Fruit fly (Drosophila melanogaster) whole organism, wandering third instar larva: ENCODE data around the gene Polr3C.

Experiments
- Abd-B ChIP-seq: fragments of >200 bp; optimal IDR thresholded peaks from 2 replicates; lab custom pipeline; 2017; ENCODE audit warnings: missing biosample characterization, missing genetic modification characterization
- CG32264 ChIP-seq: fragments of 200-800 bp; sonication (Bioruptor generic); optimal IDR thresholded peaks from 2 replicates; lab custom pipeline; 2016; ENCODE audit warnings: missing biosample characterization, missing genetic modification characterization
- CG9705 ChIP-seq: fragments of 200-800 bp; sonication (Bioruptor generic); optimal IDR thresholded peaks from 2 replicates; lab custom pipeline; 2018; ENCODE audit warnings: missing biosample characterization, mild to moderate bottlenecking, missing genetic modification characterization
- CrebA ChIP-seq: fragments of 200-800 bp; sonication (Bioruptor generic); optimal IDR thresholded peaks from 2 replicates; lab custom pipeline; 2016; ENCODE audit warnings: missing biosample characterization, mild to moderate bottlenecking, missing genetic modification characterization, borderline replicate concordance
- Dfd ChIP-seq: fragments of >200 bp; optimal IDR thresholded peaks from 2 replicates; lab custom pipeline; 2017; ENCODE audit warnings: missing biosample characterization, missing genetic modification characterization
- Dif ChIP-seq: fragments of 200-275, 200-300 bp; sonication (Bioruptor generic); optimal IDR thresholded peaks from 2 replicates; lab custom pipeline; 2018; ENCODE audit warnings: missing biosample characterization, missing genetic modification characterization; ENCODE audit not compliant: partially characterized antibody
- GATAd ChIP-seq: sonication (Bioruptor generic); optimal IDR thresholded peaks from 2 replicates; lab custom pipeline; 2016; ENCODE audit warnings: missing biosample characterization, missing genetic modification characterization
- HLH106 ChIP-seq: fragments of 200-800 bp; optimal IDR thresholded peaks from 3 replicates; lab custom pipeline; 2019; ENCODE audit warnings: missing biosample characterization, mild to moderate bottlenecking, missing genetic modification characterization, moderate library complexity
- Hnf4 ChIP-seq: fragments of 200-800 bp; sonication (Bioruptor generic); optimal IDR thresholded peaks from 2 replicates; lab custom pipeline; 2016; ENCODE audit warnings: missing biosample characterization, mild to moderate bottlenecking, missing genetic modification characterization
- Hr78 ChIP-seq: fragments of >200 bp; optimal IDR thresholded peaks from 2 replicates; lab custom pipeline; 2017; ENCODE audit warnings: missing biosample characterization, missing genetic modification characterization
- Hr83 ChIP-seq: fragments of 200-300 bp; sonication (Bioruptor generic); optimal IDR thresholded peaks from 2 replicates; lab custom pipeline; 2016; ENCODE audit warnings: missing biosample characterization, mild to moderate bottlenecking, missing genetic modification characterization, moderate library complexity; ENCODE audit not compliant: poor library complexity, severe bottlenecking
- Jra ChIP-seq: sonication (Bioruptor generic); optimal IDR thresholded peaks from 2 replicates; lab custom pipeline; 2016; ENCODE audit warnings: missing biosample characterization, missing genetic modification characterization
- Mio ChIP-seq: sonication (Bioruptor generic); optimal IDR thresholded peaks from 2 replicates; lab custom pipeline; 2016; ENCODE audit warnings: missing biosample characterization, missing genetic modification characterization
- Myc ChIP-seq: fragments of >200 bp; optimal IDR thresholded peaks from 2 replicates; lab custom pipeline; 2017
- N ChIP-seq: fragments of >200 bp; optimal IDR thresholded peaks from 2 replicates; lab custom pipeline; 2018; ENCODE audit warnings: missing biosample characterization, missing external identifiers, missing genetic modification characterization
- OdsH ChIP-seq: fragments of 200-800 bp; sonication (Bioruptor generic); optimal IDR thresholded peaks from 2 replicates; lab custom pipeline; 2016; ENCODE audit warnings: missing biosample characterization, mild to moderate bottlenecking, missing genetic modification characterization
- Rel ChIP-seq, 2 experiments: fragments of 200-800 bp; sonication (Bioruptor generic) in 1 of 2; optimal IDR thresholded peaks; 2 replicates in 1 of 2; 3 replicates in 1 of 2; lab custom pipeline; 2016 to 2019; ENCODE audit warnings: mild to moderate bottlenecking in 2 of 2, missing biosample characterization in 2 of 2, missing genetic modification characterization in 2 of 2, moderate library complexity in 1 of 2
- Sp1 ChIP-seq: fragments of 200-800 bp; sonication (Bioruptor generic); optimal IDR thresholded peaks from 3 replicates; lab custom pipeline; 2019; ENCODE audit warnings: missing biosample characterization, mild to moderate bottlenecking, missing genetic modification characterization, moderate library complexity
- Vsx2 ChIP-seq: fragments of 200-300, 225-300 bp; sonication (Bioruptor generic); optimal IDR thresholded peaks from 2 replicates; lab custom pipeline; 2018; ENCODE audit warnings: missing biosample characterization, missing genetic modification characterization; ENCODE audit not compliant: partially characterized antibody
- br ChIP-seq: fragments of 200-800 bp; sonication (Bioruptor generic); optimal IDR thresholded peaks from 2 replicates; lab custom pipeline; 2016; ENCODE audit warnings: missing biosample characterization, missing genetic modification characterization
- brk ChIP-seq: fragments of 200-800 bp; sonication (Bioruptor generic); optimal IDR thresholded peaks from 2 replicates; lab custom pipeline; 2016; ENCODE audit warnings: missing biosample characterization, mild to moderate bottlenecking, missing genetic modification characterization
- dl ChIP-seq, 2 experiments: fragments of 175-275, 200-275 bp in 1 of 2; fragments of 200-275 bp in 1 of 2; sonication (Bioruptor generic); optimal IDR thresholded peaks; lab custom pipeline; 2018; ENCODE audit warnings: mild to moderate bottlenecking in 2 of 2, missing biosample characterization in 2 of 2, missing genetic modification characterization in 2 of 2, moderate library complexity in 2 of 2; ENCODE audit not compliant: partially characterized antibody in 2 of 2, insufficient read depth in 1 of 2
- dmrt93B ChIP-seq: fragments of 200-800 bp; sonication (Bioruptor generic); optimal IDR thresholded peaks from 2 replicates; lab custom pipeline; 2018; ENCODE audit warnings: missing biosample characterization, mild to moderate bottlenecking, missing genetic modification characterization
- dsf ChIP-seq: sonication (Bioruptor generic); optimal IDR thresholded peaks from 2 replicates; lab custom pipeline; 2016; ENCODE audit warnings: missing biosample characterization, missing genetic modification characterization, borderline replicate concordance
- ey ChIP-seq: fragments of 200-800 bp; sonication (Bioruptor generic); optimal IDR thresholded peaks from 2 replicates; lab custom pipeline; 2016; ENCODE audit warnings: missing biosample characterization, missing genetic modification characterization
- foxo ChIP-seq, 2 experiments: fragments of 200-800 bp; sonication (Bioruptor generic); optimal IDR thresholded peaks; 2 replicates in 1 of 2; 3 replicates in 1 of 2; lab custom pipeline; 2016 to 2017; ENCODE audit warnings: missing biosample characterization in 2 of 2, missing genetic modification characterization in 2 of 2
- fru ChIP-seq: fragments of 200-800 bp; sonication (Bioruptor generic); optimal IDR thresholded peaks from 3 replicates; lab custom pipeline; 2016; ENCODE audit warnings: missing biosample characterization, mild to moderate bottlenecking, missing genetic modification characterization
- h ChIP-seq: fragments of 200-800 bp; sonication (Bioruptor generic); optimal IDR thresholded peaks from 3 replicates; lab custom pipeline; 2016; ENCODE audit warnings: missing biosample characterization, mild to moderate bottlenecking, missing genetic modification characterization
- jim ChIP-seq: fragments of 175-275, 200-325 bp; sonication (Bioruptor generic); optimal IDR thresholded peaks from 2 replicates; lab custom pipeline; 2016; ENCODE audit warnings: missing biosample characterization, mild to moderate bottlenecking, missing genetic modification characterization
- lola ChIP-seq: fragments of >200 bp; optimal IDR thresholded peaks from 2 replicates; lab custom pipeline; 2017; ENCODE audit warnings: missing biosample characterization, missing genetic modification characterization
- pan ChIP-seq: fragments of >200 bp; optimal IDR thresholded peaks from 2 replicates; lab custom pipeline; 2017
- psq ChIP-seq: fragments of 200-800 bp; sonication (Bioruptor generic); optimal IDR thresholded peaks from 3 replicates; lab custom pipeline; 2017; ENCODE audit warnings: missing biosample characterization, mild to moderate bottlenecking, missing genetic modification characterization, moderate library complexity
- rgr ChIP-seq: fragments of 200-800 bp; sonication (Bioruptor generic); optimal IDR thresholded peaks from 3 replicates; lab custom pipeline; 2016; ENCODE audit warnings: missing biosample characterization, mild to moderate bottlenecking, missing genetic modification characterization
- sage ChIP-seq: fragments of 200-800 bp; sonication (Bioruptor generic); optimal IDR thresholded peaks from 2 replicates; lab custom pipeline; 2016; ENCODE audit warnings: missing biosample characterization, mild to moderate bottlenecking, missing genetic modification characterization
- sv ChIP-seq: fragments of 200-800 bp; sonication (Bioruptor generic); optimal IDR thresholded peaks from 3 replicates; lab custom pipeline; 2016; ENCODE audit warnings: missing biosample characterization, missing genetic modification characterization
- tai ChIP-seq: sonication (Bioruptor generic); optimal IDR thresholded peaks from 2 replicates; lab custom pipeline; 2016; ENCODE audit warnings: missing biosample characterization, missing genetic modification characterization
- usp ChIP-seq: fragments of >200 bp; optimal IDR thresholded peaks from 2 replicates; lab custom pipeline; 2017; ENCODE audit warnings: missing biosample characterization, missing genetic modification characterization
- woc ChIP-seq: sonication (Bioruptor generic); optimal IDR thresholded peaks from 2 replicates; lab custom pipeline; 2016; ENCODE audit warnings: missing biosample characterization, mild to moderate bottlenecking, missing genetic modification characterization

The Polr3C gene

DNA sequence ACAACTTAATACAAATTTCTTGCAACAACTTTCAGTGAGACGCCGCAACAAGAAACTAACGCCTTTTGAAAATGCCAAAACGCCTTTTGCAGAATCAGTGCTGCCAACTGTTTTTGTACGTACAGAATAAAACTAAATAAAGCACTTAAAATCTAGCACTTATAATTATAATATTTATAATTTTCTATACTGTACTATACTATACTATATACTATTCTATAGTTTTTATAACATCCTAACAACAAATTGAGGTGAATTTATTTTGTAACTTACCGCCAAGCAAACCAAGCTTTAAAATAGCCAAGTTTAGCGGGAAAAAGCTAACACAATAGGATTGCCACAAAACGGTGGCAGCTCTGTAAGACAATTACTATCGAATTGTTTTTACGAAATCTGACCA, 26.4 kb upstream of the Polr3C start, which contains the start of the genes Aos1 and Srlp:
Gene Aos1 (minus strand): TSS at position 59 of the 400 bp plus-strand sequence.
Gene Srlp (plus strand): TSS at position 335 of the 400 bp plus-strand sequence.
- TF ChIP-seq psq (GFP tag; lab: Kevin White, UChicago) (peak; percentile 46), Mio (GFP tag; lab: Kevin White, UChicago) (no peak), Rel (GFP tag; optimal IDR thresholded peaks at IDR 0.05; lab: Kevin White, UChicago) (no peak), Rel (tag; optimal IDR thresholded peaks at IDR 0.05; lab: Kevin White, UChicago) (peak; percentile 70), tai (GFP tag; lab: Kevin White, UChicago) (no peak), N (GFP tag; lab: Kevin White, UChicago) (no peak), pan (lab: Kevin White, UChicago) (no peak), rgr (GFP tag; lab: Kevin White, UChicago) (peak; percentile 18), h (GFP tag; lab: Kevin White, UChicago) (no peak), lola (no peak), Vsx2 (no peak), sage (GFP tag; lab: Kevin White, UChicago) (no peak), GATAd (GFP tag; lab: Kevin White, UChicago) (no peak), brk (no peak), jim (GFP tag; lab: Kevin White, UChicago) (no peak), HLH106 (peak; percentile 74), Sp1 (GFP tag; lab: Kevin White, UChicago) (peak; percentile 68), usp (GFP tag; lab: Kevin White, UChicago) (no peak), foxo (GFP tag; optimal IDR thresholded peaks at IDR 0.05; lab: Kevin White, UChicago) (peak in 1 of 2 experiments; percentile 60), br (no peak), Hnf4 (no peak), CrebA (GFP tag; lab: Kevin White, UChicago) (no peak), Myc (lab: Kevin White, UChicago) (peak; percentile 95), Dfd (GFP tag; lab: Kevin White, UChicago) (no peak), Dif (GFP tag; lab: Kevin White, UChicago) (no peak), Jra (GFP tag; lab: Kevin White, UChicago) (no peak), dmrt93B (GFP tag; lab: Kevin White, UChicago) (no peak), Hr78 (GFP tag; lab: Kevin White, UChicago) (no peak), dl (GFP tag; optimal IDR thresholded peaks at IDR 0.05; lab: Kevin White, UChicago; ENCODE audit: insufficient read depth in 1 of 2, partially characterized antibody in 2 of 2) (no peak), sv (no peak), Hr83 (no peak), woc (GFP tag; lab: Kevin White, UChicago) (no peak), dsf (GFP tag; lab: Kevin White, UChicago) (no peak), OdsH (GFP tag; lab: Kevin White, UChicago) (peak; percentile 32), CG9705 (GFP tag; lab: Kevin White, UChicago) (peak; percentile 56), Abd-B (GFP tag; lab: Kevin White, UChicago) (no peak), fru (no peak), ey (GFP tag; lab: Kevin White, UChicago) (no peak), CG32264 (GFP tag; lab: Kevin White, UChicago) (no peak)

DNA sequence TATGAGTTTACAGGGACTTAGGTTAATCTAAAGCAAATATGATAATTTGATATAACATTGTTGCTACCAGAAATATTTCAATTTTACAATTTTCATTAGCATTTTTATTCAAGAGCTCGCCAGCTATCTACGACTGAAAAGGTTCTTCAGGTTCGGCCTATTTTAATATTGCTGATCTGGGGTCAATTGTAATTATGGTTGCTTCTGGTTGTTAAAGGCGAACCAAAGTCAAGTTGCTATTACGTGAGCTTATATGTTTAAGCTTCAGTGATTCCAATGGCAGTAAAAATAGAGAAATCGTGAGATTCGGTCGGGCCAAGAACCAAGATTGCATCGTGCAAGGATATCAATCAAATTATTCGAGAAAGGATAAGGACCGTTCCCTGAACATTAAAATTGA, 24.3 kb upstream of the Polr3C start, which contains the start of gene Desat2:
Gene Desat2 (plus strand): TSS at position 301 of the 400 bp plus-strand sequence.
- TF ChIP-seq Myc (lab: Kevin White, UChicago) (no peak), dsf (GFP tag; lab: Kevin White, UChicago) (no peak), pan (lab: Kevin White, UChicago) (no peak), usp (GFP tag; lab: Kevin White, UChicago) (no peak), GATAd (GFP tag; lab: Kevin White, UChicago) (no peak), Dfd (GFP tag; lab: Kevin White, UChicago) (no peak), Rel (GFP tag; optimal IDR thresholded peaks at IDR 0.05; lab: Kevin White, UChicago) (no peak), Rel (tag; optimal IDR thresholded peaks at IDR 0.05; lab: Kevin White, UChicago) (no peak), foxo (GFP tag; optimal IDR thresholded peaks at IDR 0.05; lab: Kevin White, UChicago) (no peak), jim (GFP tag; lab: Kevin White, UChicago) (no peak), Vsx2 (no peak), CG32264 (GFP tag; lab: Kevin White, UChicago) (no peak)
